Fruit fly (Drosophila melanogaster): ENCODE measurements around the gene CG34301.

CG34301 gene

dm6 chr3R:8820428-8820912, 47.2 kb downstream of the CG34301 start, which contains the start of gene aqz:
TSS of gene aqz (minus strand) at chr3R:8820682.
- peak; percentile 5 for TF ChIP-seq dsf (GFP tag; optimal IDR thresholded peaks at IDR 0.05; ENCODE audit: borderline replicate concordance)
- TF ChIP-seq Hr78 (GFP tag; optimal IDR thresholded peaks at IDR 0.05) = no peak
- peak; percentile 48 for TF ChIP-seq CG9705 (GFP tag; optimal IDR thresholded peaks at IDR 0.05)
- peak in 1 of 2 experiments; percentile 51 for TF ChIP-seq foxo (GFP tag; optimal IDR thresholded peaks at IDR 0.05)
- TF ChIP-seq Jra (GFP tag; optimal IDR thresholded peaks at IDR 0.05) = peak; percentile 97
- no peak for TF ChIP-seq Abd-B (GFP tag; optimal IDR thresholded peaks at IDR 0.05)
- TF ChIP-seq br (GFP tag; optimal IDR thresholded peaks at IDR 0.05) = peak; percentile 45
- TF ChIP-seq Hnf4 (GFP tag; optimal IDR thresholded peaks at IDR 0.05) = peak; percentile 59
- TF ChIP-seq Myc (optimal IDR thresholded peaks at IDR 0.05) = peak; percentile 57
- peak; percentile 33 for TF ChIP-seq ey (GFP tag; optimal IDR thresholded peaks at IDR 0.05)
- peak; percentile 46 for TF ChIP-seq sv (GFP tag; optimal IDR thresholded peaks at IDR 0.05)
- TF ChIP-seq HLH106 (tag; optimal IDR thresholded peaks at IDR 0.05) = peak; percentile 55
- TF ChIP-seq h (GFP tag; optimal IDR thresholded peaks at IDR 0.05) = peak; percentile 79
- peak; percentile 4 for TF ChIP-seq woc (GFP tag; optimal IDR thresholded peaks at IDR 0.05)
- TF ChIP-seq rgr (GFP tag; optimal IDR thresholded peaks at IDR 0.05) = peak; percentile 56
- peak; percentile 8 for TF ChIP-seq brk (GFP tag; optimal IDR thresholded peaks at IDR 0.05)
- TF ChIP-seq Sp1 (GFP tag; optimal IDR thresholded peaks at IDR 0.05) = peak; percentile 65
- peak; percentile 54 for TF ChIP-seq Dif (GFP tag; optimal IDR thresholded peaks at IDR 0.05; ENCODE audit: partially characterized antibody)
- TF ChIP-seq sage (GFP tag; optimal IDR thresholded peaks at IDR 0.05) = peak; percentile 16
- peak; percentile 56 for TF ChIP-seq fru (GFP tag; optimal IDR thresholded peaks at IDR 0.05)
- TF ChIP-seq psq (GFP tag; optimal IDR thresholded peaks at IDR 0.05) = peak; percentile 24
- TF ChIP-seq jim (GFP tag; optimal IDR thresholded peaks at IDR 0.05) = peak; percentile 5
- peak; percentile 90 for TF ChIP-seq Hr83 (GFP tag; optimal IDR thresholded peaks at IDR 0.05; ENCODE audit: poor library complexity, severe bottlenecking)
- no peak for TF ChIP-seq Mio (GFP tag; optimal IDR thresholded peaks at IDR 0.05)
- no peak for TF ChIP-seq lola (GFP tag; optimal IDR thresholded peaks at IDR 0.05)
- no peak for TF ChIP-seq Vsx2 (GFP tag; optimal IDR thresholded peaks at IDR 0.05; ENCODE audit: partially characterized antibody)
- TF ChIP-seq N (GFP tag; optimal IDR thresholded peaks at IDR 0.05) = no peak
- TF ChIP-seq Rel (GFP tag; optimal IDR thresholded peaks at IDR 0.05) = no peak
- TF ChIP-seq Rel (tag; optimal IDR thresholded peaks at IDR 0.05) = peak; percentile 74
- peak; percentile 50 for TF ChIP-seq tai (GFP tag; optimal IDR thresholded peaks at IDR 0.05)

DNA sequence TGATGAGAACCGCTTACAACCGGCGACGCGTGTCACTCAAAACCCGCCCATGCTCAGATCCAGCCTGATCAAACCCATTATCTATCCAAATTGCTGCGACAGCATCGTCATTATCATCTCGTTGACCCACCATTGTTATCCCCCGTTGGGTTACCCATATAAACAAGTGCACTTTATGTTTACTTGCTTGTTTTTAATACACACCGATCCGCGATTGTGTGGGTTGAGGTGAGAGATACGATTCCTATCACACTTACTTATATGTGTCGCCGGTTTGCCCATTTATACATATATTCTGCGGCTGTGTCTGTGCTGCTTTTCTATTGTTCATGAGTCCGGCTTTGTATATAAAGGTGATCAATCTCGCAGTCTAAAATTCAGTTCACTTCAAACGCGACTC, 48.4 kb downstream of the CG34301 start, which contains the start of gene CG8369:
TSS of gene CG8369 (plus strand) at position 386 of the 400 bp plus-strand sequence.
- TF ChIP-seq Rel (GFP tag; optimal IDR thresholded peaks at IDR 0.05) = no peak
- TF ChIP-seq Rel (tag; optimal IDR thresholded peaks at IDR 0.05) = peak; percentile 94
- no peak for TF ChIP-seq h (GFP tag; optimal IDR thresholded peaks at IDR 0.05)
- TF ChIP-seq rgr (GFP tag; optimal IDR thresholded peaks at IDR 0.05) = no peak

DNA sequence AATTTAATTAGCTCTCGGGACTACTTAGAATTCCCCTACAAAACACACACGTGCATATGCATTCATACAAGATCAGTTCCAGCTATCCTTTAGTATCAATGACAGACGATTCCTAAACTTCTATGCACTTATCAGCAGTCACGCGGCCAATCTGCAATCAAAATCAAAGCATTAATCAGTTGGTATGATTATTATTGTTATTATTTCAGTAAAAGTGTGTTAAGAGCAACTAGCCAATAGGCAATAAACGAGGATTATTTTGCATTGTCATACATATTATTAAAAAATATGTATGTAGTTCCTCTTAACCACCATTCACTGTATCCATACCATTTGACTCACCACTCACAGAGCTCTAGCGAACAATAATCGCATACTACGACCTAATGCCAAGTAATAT, 49.7 kb downstream of the CG34301 start:
- TF ChIP-seq Jra (GFP tag; optimal IDR thresholded peaks at IDR 0.05) (no peak), HLH106 (tag; optimal IDR thresholded peaks at IDR 0.05) (no peak), Abd-B (GFP tag; optimal IDR thresholded peaks at IDR 0.05) (no peak)

Data from whole organism, wandering third instar larva.